Worm (Caenorhabditis elegans) whole organism, young adult: Measurements from ENCODE around the gene otub-4.

Source experiments
- B0035.1 ChIP-seq: sonication (generic microtip); optimal IDR thresholded peaks from 2 replicates; lab custom pipeline; 2016; ENCODE audit warnings: missing genetic modification characterization, mild to moderate bottlenecking, missing compliant biosample characterization, missing genotype, missing genetic modification reagents
- B0336.3 ChIP-seq: fragments of 200-800 bp; sonication (Bioruptor generic); IDR thresholded peaks from 2 replicates; pipeline ENCODE4 v1.3.6; 2022; ENCODE audit warnings: missing genetic modification characterization, missing compliant biosample characterization
- C06A6.2 ChIP-seq: fragments of 200-800 bp; sonication (Bioruptor generic); conservative IDR thresholded peaks from 2 replicates; pipeline ENCODE4 v1.3.6; 2022; ENCODE audit warnings: missing genetic modification characterization, missing compliant biosample characterization
- C17E4.6 ChIP-seq: fragments of 200-800 bp; sonication (Bioruptor generic); IDR thresholded peaks from 2 replicates; pipeline ENCODE4 v1.3.6; 2022; ENCODE audit warnings: missing genetic modification reagents, missing genetic modification characterization, missing compliant biosample characterization
- F52B5.7 ChIP-seq: sonication (generic microtip); optimal IDR thresholded peaks from 2 replicates; lab custom pipeline; 2016; ENCODE audit warnings: mild to moderate bottlenecking, missing genetic modification characterization, missing compliant biosample characterization
- F55B11.4 ChIP-seq: sonication (generic microtip); optimal IDR thresholded peaks from 2 replicates; lab custom pipeline; 2016; ENCODE audit warnings: missing compliant biosample characterization, missing genetic modification characterization, borderline replicate concordance; ENCODE audit not compliant: insufficient read depth
- F57A8.1 ChIP-seq: fragments of 200-800 bp; sonication (Bioruptor generic); optimal IDR thresholded peaks from 2 replicates; lab custom pipeline; 2018; ENCODE audit warnings: mild to moderate bottlenecking, missing genetic modification characterization, moderate library complexity, missing compliant biosample characterization
- K12H6.12 ChIP-seq: fragments of 200-800 bp; sonication (Bioruptor generic); optimal IDR thresholded peaks from 2 replicates; lab custom pipeline; 2018; ENCODE audit warnings: mild to moderate bottlenecking, missing genetic modification characterization, missing compliant biosample characterization
- T26A5.8 ChIP-seq: sonication (generic microtip); optimal IDR thresholded peaks from 2 replicates; lab custom pipeline; 2016; ENCODE audit warnings: missing genetic modification characterization, missing compliant biosample characterization
- Y53F4B.3 ChIP-seq: fragments of 200-800 bp; sonication (Bioruptor generic); IDR thresholded peaks from 2 replicates; pipeline ENCODE4 v1.3.6; 2022; ENCODE audit warnings: missing genetic modification reagents, missing genetic modification characterization, missing compliant biosample characterization
- Y56A3A.18 ChIP-seq: fragments of 200-800 bp; sonication (Bioruptor generic); IDR thresholded peaks from 2 replicates; pipeline ENCODE4 v1.3.6; 2022; ENCODE audit warnings: missing genetic modification reagents, missing genetic modification characterization, missing compliant biosample characterization
- Y67H2A.10 ChIP-seq: fragments of 200-800 bp; sonication (Bioruptor generic); conservative IDR thresholded peaks from 2 replicates; pipeline ENCODE4 v1.3.6; 2022; ENCODE audit warnings: missing genetic modification reagents, missing genetic modification characterization, missing compliant biosample characterization
- ZK185.1 ChIP-seq: sonication (generic microtip); optimal IDR thresholded peaks from 2 replicates; lab custom pipeline; 2016; ENCODE audit warnings: mild to moderate bottlenecking, missing genetic modification characterization, missing compliant biosample characterization; ENCODE audit not compliant: poor library complexity, severe bottlenecking
- athp-1 ChIP-seq: sonication (generic microtip); optimal IDR thresholded peaks from 2 replicates; lab custom pipeline; 2017; ENCODE audit warnings: mild to moderate bottlenecking, missing genetic modification characterization, missing compliant biosample characterization
- bed-1 ChIP-seq: fragments of 200-800 bp; sonication (Bioruptor generic); IDR thresholded peaks from 2 replicates; pipeline ENCODE4 v1.3.6; 2022; ENCODE audit warnings: missing genetic modification reagents, missing genetic modification characterization, missing compliant biosample characterization
- ccch-3 ChIP-seq: fragments of 200-800 bp; sonication (Bioruptor generic); optimal IDR thresholded peaks from 2 replicates; lab custom pipeline; 2018; ENCODE audit warnings: mild to moderate bottlenecking, missing genetic modification characterization, missing compliant biosample characterization
- ceh-100 ChIP-seq: fragments of 200-800 bp; sonication (Bioruptor generic); IDR thresholded peaks from 2 replicates; pipeline ENCODE4 v1.3.6; 2022; ENCODE audit warnings: missing genetic modification reagents, missing genetic modification characterization, missing compliant biosample characterization
- ceh-27 ChIP-seq: fragments of 200-800 bp; sonication (Bioruptor generic); optimal IDR thresholded peaks from 2 replicates; lab custom pipeline; 2018; ENCODE audit warnings: mild to moderate bottlenecking, missing genetic modification characterization, moderate library complexity, missing compliant biosample characterization
- dox-1 ChIP-seq: fragments of 200-800 bp; sonication (Bioruptor generic); IDR thresholded peaks from 2 replicates; pipeline ENCODE4 v1.3.6; 2022; ENCODE audit warnings: missing genetic modification reagents, missing genetic modification characterization, missing compliant biosample characterization
- egl-44 ChIP-seq: fragments of 200-800 bp; sonication (Bioruptor generic); IDR thresholded peaks from 2 replicates; pipeline ENCODE4 v1.3.6; 2022; ENCODE audit warnings: missing genetic modification reagents, missing genetic modification characterization, missing compliant biosample characterization
- egrh-3 ChIP-seq: fragments of 200-800 bp; sonication (Bioruptor generic); IDR thresholded peaks from 2 replicates; pipeline ENCODE4 v1.3.6; 2022; ENCODE audit warnings: missing genetic modification reagents, missing genetic modification characterization, missing compliant biosample characterization
- fkh-3 ChIP-seq: sonication (generic microtip); optimal IDR thresholded peaks from 2 replicates; lab custom pipeline; 2016; ENCODE audit warnings: mild to moderate bottlenecking, missing genetic modification characterization, missing compliant biosample characterization
- hmg-1.2 ChIP-seq: fragments of 200-800 bp; sonication (Bioruptor generic); IDR thresholded peaks from 2 replicates; pipeline ENCODE4 v1.3.6; 2022; ENCODE audit warnings: missing genetic modification reagents, missing genetic modification characterization, missing compliant biosample characterization
- let-607 ChIP-seq, 2 experiments: fragments of 200-800 bp in 1 of 2; sonication (Bioruptor generic) in 1 of 2; sonication (generic microtip) in 1 of 2; optimal IDR thresholded peaks; 2 replicates each; lab custom pipeline; 2016 to 2018; ENCODE audit warnings: mild to moderate bottlenecking in 2 of 2, missing compliant biosample characterization in 2 of 2, missing genetic modification characterization in 2 of 2, moderate library complexity in 2 of 2, missing genotype in 1 of 2
- lin-26 ChIP-seq: fragments of 200-800 bp; sonication (Bioruptor generic); IDR thresholded peaks from 2 replicates; pipeline ENCODE4 v1.3.6; 2022; ENCODE audit warnings: missing genetic modification reagents, missing genetic modification characterization, missing compliant biosample characterization
- lin-54 ChIP-seq: fragments of 200-800 bp; sonication (Bioruptor generic); optimal IDR thresholded peaks from 2 replicates; lab custom pipeline; 2018; ENCODE audit warnings: mild to moderate bottlenecking, missing genetic modification characterization, missing compliant biosample characterization
- madf-10 ChIP-seq: sonication (generic microtip); optimal IDR thresholded peaks from 2 replicates; lab custom pipeline; 2016; ENCODE audit warnings: mild to moderate bottlenecking, missing genetic modification characterization, missing compliant biosample characterization
- mes-4 ChIP-seq: sonication (generic microtip); optimal IDR thresholded peaks from 2 replicates; lab custom pipeline; 2016; ENCODE audit warnings: missing genotype, missing genetic modification characterization, missing compliant biosample characterization
- nfyb-1 ChIP-seq: fragments of 200-800 bp; sonication (Bioruptor generic); IDR thresholded peaks from 2 replicates; pipeline ENCODE4 v1.3.6; 2022; ENCODE audit warnings: missing genetic modification reagents, missing genetic modification characterization, missing compliant biosample characterization
- nhr-27 ChIP-seq: fragments of 200-800 bp; sonication (Bioruptor generic); optimal IDR thresholded peaks from 2 replicates; lab custom pipeline; 2018; ENCODE audit warnings: mild to moderate bottlenecking, missing genetic modification characterization, moderate library complexity, missing compliant biosample characterization
- rpc-1 ChIP-seq, 2 experiments: fragments of 150-350 bp in 1 of 2; sonication (generic microtip) in 1 of 2; optimal IDR thresholded peaks; 2 replicates each; lab custom pipeline; 2014 to 2018; ENCODE audit warnings: missing biosample characterization in 1 of 2, missing genetic modification characterization in 1 of 2, missing genetic modification reagents in 1 of 2, missing genotype in 1 of 2
- snpc-3.4 ChIP-seq: sonication (generic microtip); optimal IDR thresholded peaks from 2 replicates; lab custom pipeline; 2017; ENCODE audit warnings: missing genetic modification characterization, mild to moderate bottlenecking, missing compliant biosample characterization, antibody characterized with exemption, moderate library complexity, missing genotype, missing genetic modification reagents
- snpc-4 ChIP-seq, 5 experiments: fragments of 150-350 bp in 1 of 5; sonication (generic microtip) in 4 of 5; optimal IDR thresholded peaks; 2 replicates each; lab custom pipeline; 2014 to 2018; ENCODE audit warnings: missing genetic modification characterization in 5 of 5, missing biosample characterization in 3 of 5, antibody characterized with exemption in 2 of 5, mild to moderate bottlenecking in 2 of 5, missing compliant biosample characterization in 2 of 5, missing genotype in 2 of 5, moderate library complexity in 2 of 5, missing genetic modification reagents in 1 of 5
- tlf-1 ChIP-seq: fragments of 200-800 bp; sonication (Bioruptor generic); optimal IDR thresholded peaks from 2 replicates; lab custom pipeline; 2018; ENCODE audit warnings: mild to moderate bottlenecking, missing genetic modification characterization, missing compliant biosample characterization
- zfh-2 ChIP-seq: fragments of 200-800 bp; sonication (Bioruptor generic); conservative IDR thresholded peaks from 2 replicates; pipeline ENCODE4 v1.3.6; 2022; ENCODE audit warnings: missing genetic modification reagents, missing genetic modification characterization, missing compliant biosample characterization
- ztf-6 ChIP-seq: fragments of 200-800 bp; sonication (Bioruptor generic); IDR thresholded peaks from 2 replicates; pipeline ENCODE4 v1.3.6; 2022; ENCODE audit warnings: missing genetic modification reagents, missing genetic modification characterization, missing compliant biosample characterization

The otub-4 gene

ce11 chrIV:3352019-3352418, 25.9 kb downstream of the otub-4 start:
- TF ChIP-seq C17E4.6 (GFP tag; lab: Robert Waterston, UW) (no peak), Y53F4B.3 (no peak), Y56A3A.18 (no peak)

ce11 chrIV:3349977-3350580, 27.9 kb downstream of the otub-4 start, which contains the start of gene elks-1:
Gene elks-1 (minus strand): TSS chrIV:3350027.
- TF ChIP-seq bed-1 (GFP tag; lab: Robert Waterston, UW), result no peak
- no peak for TF ChIP-seq ceh-100 (GFP tag; lab: Robert Waterston, UW)
- peak; percentile 49; the same call in 1 of the 2 replicates for TF ChIP-seq hmg-1.2
- no peak for TF ChIP-seq Y67H2A.10 (GFP tag; lab: Robert Waterston, UW)
- no peak for TF ChIP-seq mes-4 (tag; lab: Kevin White, UChicago)
- no peak for TF ChIP-seq ccch-3 (GFP tag; lab: Kevin White, UChicago)

- TF ChIP-seq lin-54 (GFP tag; lab: Kevin White, UChicago) (no peak), ceh-27 (GFP tag; lab: Kevin White, UChicago) (no peak), athp-1 (tag; lab: Kevin White, UChicago) (no peak), T26A5.8 (tag; lab: Kevin White, UChicago) (no peak), ztf-6 (GFP tag; lab: Robert Waterston, UW) (no peak), zfh-2 (GFP tag; lab: Robert Waterston, UW) (peak; percentile 69; the same call in 1 of the 2 replicates), egrh-3 (GFP tag; lab: Robert Waterston, UW) (peak; percentile 74; the same call in 1 of the 2 replicates), C06A6.2 (GFP tag; lab: Robert Waterston, UW) (no peak), snpc-3.4 (tag; lab: Kevin White, UChicago) (no peak), Y56A3A.18 (no peak)
These were observed 29.6 kb downstream of the otub-4 start for ce11 chrIV:3348334-3348733.

ce11 chrIV:3345484-3345883, 32.4 kb downstream of the otub-4 start:
- no peak for TF ChIP-seq madf-10 (tag; lab: Kevin White, UChicago)
- peak; percentile 7; the same call in 1 of the 2 replicates for TF ChIP-seq dox-1 (GFP tag; lab: Robert Waterston, UW)
- TF ChIP-seq zfh-2 (GFP tag; lab: Robert Waterston, UW), result peak; percentile 31; the same call in 1 of the 2 replicates
- TF ChIP-seq, all 124 proteins: peak for 2

ce11 chrIV:3341170-3341569, 36.8 kb downstream of the otub-4 start, which contains the start of gene F42A6.2:
Gene F42A6.2 (plus strand): TSS chrIV:3341470.
- TF ChIP-seq B0336.3 (GFP tag; lab: Robert Waterston, UW) (no peak), B0035.1 (tag; lab: Kevin White, UChicago) (no peak), F55B11.4 (tag; lab: Kevin White, UChicago) (no peak), ZK185.1 (tag; lab: Kevin White, UChicago) (no peak), K12H6.12 (tag; lab: Kevin White, UChicago) (no peak), F57A8.1 (no peak), nfyb-1 (no peak), rpc-1 (optimal IDR thresholded peaks at IDR 0.05; lab: Kevin White, UChicago) (no peak), rpc-1 (tag; optimal IDR thresholded peaks at IDR 0.05; lab: Kevin White, UChicago) (no peak), nhr-27 (tag; lab: Kevin White, UChicago) (no peak), let-607 (tag; optimal IDR thresholded peaks at IDR 0.05; lab: Kevin White, UChicago) (no peak), F52B5.7 (tag; lab: Kevin White, UChicago) (no peak), lin-26 (GFP tag; lab: Robert Waterston, UW) (no peak), fkh-3 (tag; lab: Kevin White, UChicago) (no peak), egl-44 (GFP tag; lab: Robert Waterston, UW) (no peak), bed-1 (GFP tag; lab: Robert Waterston, UW) (no peak), tlf-1 (GFP tag; lab: Kevin White, UChicago) (no peak), snpc-4 (GFP tag; optimal IDR thresholded peaks at IDR 0.05; lab: Kevin White, UChicago) (no peak), snpc-4 (tag; optimal IDR thresholded peaks at IDR 0.05; lab: Kevin White, UChicago) (no peak)
